Worm (Caenorhabditis elegans): ENCODE measurements around the gene C07E3.9.

Gene C07E3.9

ce11 chrII:10395303-10395757 is 44.8 kb downstream of the C07E3.9 start, which contains the start of gene T09F3.4:
Gene T09F3.4 (plus strand): TSS chrII:10395707.
- no peak for TF ChIP-seq nhr-42 (GFP tag; IDR thresholded peaks at IDR 0.05)
- TF ChIP-seq dpl-1 (GFP tag; optimal IDR thresholded peaks at IDR 0.05) = peak; percentile 69
- peak; percentile 23; the same call in 1 of the 2 replicates for TF ChIP-seq dmd-6 (GFP tag; IDR thresholded peaks at IDR 0.05)
- peak in 1 of 2 experiments; percentile 83 for TF ChIP-seq hif-1 (tag; optimal IDR thresholded peaks at IDR 0.05)
- peak in 1 of 2 experiments; percentile 25 for TF ChIP-seq unc-62 (GFP tag; optimal IDR thresholded peaks at IDR 0.05 in 1 of 2)
- no peak for TF ChIP-seq unc-62 (tag; optimal IDR thresholded peaks at IDR 0.05)
- no peak for TF ChIP-seq zip-2 (tag; optimal IDR thresholded peaks at IDR 0.05)
- TF ChIP-seq lin-38 (GFP tag; IDR thresholded peaks at IDR 0.05) = peak; percentile 61
- TF ChIP-seq arid-1 (GFP tag; conservative IDR thresholded peaks at IDR 0.05) = 0 out of 2 replicates have a peak, but pooled peaks have one; percentile 13
- TF ChIP-seq ZK337.2 (GFP tag; IDR thresholded peaks at IDR 0.05) = 0 out of 2 replicates have a peak, but pooled peaks have one; percentile 54
- TF ChIP-seq ceh-28 (tag; optimal IDR thresholded peaks at IDR 0.05) = no peak
- no peak for TF ChIP-seq skn-1 (tag; optimal IDR thresholded peaks at IDR 0.05)
- no peak for TF ChIP-seq ceh-20 (GFP tag; IDR thresholded peaks at IDR 0.05)
- peak; percentile 13 for TF ChIP-seq hlh-11 (tag; optimal IDR thresholded peaks at IDR 0.05)
- TF ChIP-seq mep-1 (tag; optimal IDR thresholded peaks at IDR 0.05) = peak; percentile 66
- TF ChIP-seq lsy-2 (tag; optimal IDR thresholded peaks at IDR 0.05) = peak in 1 of 2 experiments; percentile 86
- no peak for TF ChIP-seq fkh-10 (GFP tag; optimal IDR thresholded peaks at IDR 0.05)
- peak; percentile 95 for TF ChIP-seq nhr-28 (tag; optimal IDR thresholded peaks at IDR 0.05)
- TF ChIP-seq unc-130 (GFP tag; optimal IDR thresholded peaks at IDR 0.05) = peak; percentile 78
- TF ChIP-seq dmd-8 (GFP tag; IDR thresholded peaks at IDR 0.05) = no peak
- TF ChIP-seq vab-7 (GFP tag; IDR thresholded peaks at IDR 0.05) = no peak
- TF ChIP-seq nhr-237 (tag; optimal IDR thresholded peaks at IDR 0.05) = no peak
- TF ChIP-seq daf-16 (GFP tag; optimal IDR thresholded peaks at IDR 0.05) = no peak
- peak; percentile 9 for TF ChIP-seq daf-16 (tag; optimal IDR thresholded peaks at IDR 0.05)
- peak; percentile 39; the same call in 1 of the 2 replicates for TF ChIP-seq snpc-1.2 (GFP tag; IDR thresholded peaks at IDR 0.05)
- 0 out of 4 replicates have a peak, but pooled peaks of 1 of the 2 experiments have one; percentile 6 for TF ChIP-seq madf-5 (GFP tag; IDR thresholded peaks at IDR 0.05)
- peak; percentile 66 for TF ChIP-seq T20F7.1 (GFP tag; optimal IDR thresholded peaks at IDR 0.05)
- TF ChIP-seq duxl-1 (tag; optimal IDR thresholded peaks at IDR 0.05; ENCODE audit: poor library complexity) = no peak
- TF ChIP-seq D1046.2 (GFP tag; IDR thresholded peaks at IDR 0.05) = no peak
- TF ChIP-seq hlh-30 (tag; optimal IDR thresholded peaks at IDR 0.05; ENCODE audit: insufficient read depth) = peak; percentile 28
- TF ChIP-seq ceh-32 (tag; optimal IDR thresholded peaks at IDR 0.05; ENCODE audit: poor library complexity) = no peak
- peak; percentile 8 for TF ChIP-seq rbr-2 (tag; optimal IDR thresholded peaks at IDR 0.05)
- TF ChIP-seq dve-1 (tag; optimal IDR thresholded peaks at IDR 0.05; ENCODE audit: insufficient read depth) = peak; percentile 67
- no peak for TF ChIP-seq daf-8 (GFP tag; IDR thresholded peaks at IDR 0.05)
- no peak for TF ChIP-seq pha-4 (GFP tag; IDR thresholded peaks at IDR 0.05)
- peak; percentile 40 for TF ChIP-seq pha-4 (tag; optimal IDR thresholded peaks at IDR 0.05)
- TF ChIP-seq nhr-6 (tag; optimal IDR thresholded peaks at IDR 0.05) = peak; percentile 64
- TF ChIP-seq mes-2 (tag; optimal IDR thresholded peaks at IDR 0.05; ENCODE audit: poor library complexity, severe bottlenecking) = peak; percentile 97
- no peak for TF ChIP-seq nhr-48 (tag; optimal IDR thresholded peaks at IDR 0.05)

- TF ChIP-seq Y105C5A.15 (GFP tag; IDR thresholded peaks at IDR 0.05) (no peak), hlh-30 (tag; optimal IDR thresholded peaks at IDR 0.05; ENCODE audit: insufficient read depth) (no peak), nhr-77 (tag; optimal IDR thresholded peaks at IDR 0.05) (no peak), set-16 (GFP tag; IDR thresholded peaks at IDR 0.05) (no peak), mxl-3 (GFP tag; optimal IDR thresholded peaks at IDR 0.05) (no peak), ZK546.5 (tag; optimal IDR thresholded peaks at IDR 0.05) (no peak), lin-38 (GFP tag; IDR thresholded peaks at IDR 0.05) (no peak), nhr-42 (GFP tag; IDR thresholded peaks at IDR 0.05) (no peak), F49E8.2 (tag; optimal IDR thresholded peaks at IDR 0.05; ENCODE audit: borderline replicate concordance) (no peak), aly-2 (tag; optimal IDR thresholded peaks at IDR 0.05) (no peak), daf-8 (GFP tag; IDR thresholded peaks at IDR 0.05) (no peak), F10B5.3 (tag; optimal IDR thresholded peaks at IDR 0.05) (no peak), fos-1 (tag; optimal IDR thresholded peaks at IDR 0.05) (no peak), egl-43 (GFP tag; IDR thresholded peaks at IDR 0.05) (no peak), ceh-20 (GFP tag; IDR thresholded peaks at IDR 0.05) (no peak), unc-130 (GFP tag; optimal IDR thresholded peaks at IDR 0.05) (no peak), cey-2 (tag; optimal IDR thresholded peaks at IDR 0.05; ENCODE audit: borderline replicate concordance, insufficient read depth) (no peak), Y75B8A.6 (GFP tag; IDR thresholded peaks at IDR 0.05) (no peak), nhr-6 (tag; optimal IDR thresholded peaks at IDR 0.05) (no peak)
These were observed 46.0 kb downstream of the C07E3.9 start, which contains the start of gene T09F3.5 for ce11 chrII:10396578-10396977. Gene T09F3.5 (plus strand): TSS chrII:10396878.
